Fruit fly (Drosophila melanogaster) whole organism, embryonic: ENCODE results near the gene Syt12.
A peak's percentile ranks its signal among the peaks of the same experiment; 100 is the strongest.

Experiments used
- Atf6 ChIP-seq: fragments of 200-800 bp; sonication (Bioruptor generic); IDR thresholded peaks from 2 replicates; pipeline ENCODE4 v1.3.6; 2022; ENCODE audit warnings: missing biosample characterization, missing genetic modification characterization
- B-H2 ChIP-seq: fragments of 200-800 bp; sonication (Bioruptor generic); optimal IDR thresholded peaks from 2 replicates; lab custom pipeline; 2018; ENCODE audit warnings: missing biosample characterization, mild to moderate bottlenecking, missing genetic modification characterization
- C15 ChIP-seq: fragments of 200-800 bp; sonication (Bioruptor generic); IDR thresholded peaks from 3 replicates; pipeline ENCODE4 v1.3.6; 2022; ENCODE audit warnings: missing biosample characterization, missing genetic modification characterization
- CG11093 ChIP-seq: fragments of 200-800 bp; sonication (Bioruptor generic); IDR thresholded peaks from 3 replicates; pipeline ENCODE4 v1.3.6; 2022; ENCODE audit warnings: missing biosample characterization, missing genetic modification characterization
- CG11504 ChIP-seq: fragments of 200-800 bp; sonication (Bioruptor generic); optimal IDR thresholded peaks from 3 replicates; lab custom pipeline; 2019; ENCODE audit warnings: missing biosample characterization, mild to moderate bottlenecking, missing genetic modification characterization, moderate library complexity
- CG12744 ChIP-seq: fragments of 200-800 bp; sonication (Bioruptor generic); optimal IDR thresholded peaks from 2 replicates; lab custom pipeline; 2016; ENCODE audit warnings: missing biosample characterization, missing genetic modification characterization
- CG14441 ChIP-seq: fragments of 200-800 bp; sonication (Bioruptor generic); IDR thresholded peaks from 2 replicates; pipeline ENCODE4 v1.3.6; 2022; ENCODE audit warnings: missing biosample characterization, missing genetic modification characterization
- CG1603 ChIP-seq: fragments of 200-800 bp; sonication (Bioruptor generic); optimal IDR thresholded peaks from 2 replicates; lab custom pipeline; 2019; ENCODE audit warnings: missing biosample characterization, mild to moderate bottlenecking, missing genetic modification characterization, moderate library complexity
- CG18011 ChIP-seq: fragments of 200-800 bp; sonication (Bioruptor generic); optimal IDR thresholded peaks from 2 replicates; lab custom pipeline; 2017; ENCODE audit warnings: missing biosample characterization, missing genetic modification characterization, mild to moderate bottlenecking, moderate library complexity, missing genotype
- CG2120 ChIP-seq: fragments of 200-800 bp; sonication (Bioruptor generic); optimal IDR thresholded peaks from 3 replicates; lab custom pipeline; 2016; ENCODE audit warnings: missing biosample characterization, missing genetic modification characterization
- CG4328 ChIP-seq: fragments of 200-800 bp; sonication (Bioruptor generic); optimal IDR thresholded peaks from 3 replicates; lab custom pipeline; 2017; ENCODE audit warnings: missing biosample characterization, missing genetic modification reagents, missing genetic modification characterization
- CG4707 ChIP-seq: fragments of 200-800 bp; sonication (Bioruptor generic); optimal IDR thresholded peaks from 2 replicates; lab custom pipeline; 2018; ENCODE audit warnings: missing biosample characterization, mild to moderate bottlenecking, missing genetic modification characterization, moderate library complexity
- CG6765 ChIP-seq: fragments of 200-800 bp; sonication (Bioruptor generic); optimal IDR thresholded peaks from 3 replicates; lab custom pipeline; 2017; ENCODE audit warnings: missing biosample characterization, mild to moderate bottlenecking, missing genetic modification characterization
- CG7839 ChIP-seq: fragments of 200-800 bp; sonication (Bioruptor generic); optimal IDR thresholded peaks from 3 replicates; lab custom pipeline; 2018; ENCODE audit warnings: missing biosample characterization, mild to moderate bottlenecking, missing genetic modification characterization, moderate library complexity
- CG8944 ChIP-seq: fragments of 200-800 bp; sonication (Bioruptor generic); optimal IDR thresholded peaks from 3 replicates; lab custom pipeline; 2016; ENCODE audit warnings: missing biosample characterization, missing genetic modification characterization
- CG9437 ChIP-seq: fragments of 200-800 bp; sonication (Bioruptor generic); optimal IDR thresholded peaks from 2 replicates; lab custom pipeline; 2018; ENCODE audit warnings: missing biosample characterization, mild to moderate bottlenecking, missing genetic modification characterization
- CG9932 ChIP-seq: fragments of 200-800 bp; sonication (Bioruptor generic); IDR thresholded peaks from 2 replicates; pipeline ENCODE4 v1.3.6; 2022; ENCODE audit warnings: missing biosample characterization, missing genetic modification characterization
- Dbx ChIP-seq: fragments of 200-800 bp; sonication (Bioruptor generic); IDR thresholded peaks from 3 replicates; pipeline ENCODE4 v1.3.6; 2022; ENCODE audit warnings: missing biosample characterization, missing genetic modification characterization
- Dip3 ChIP-seq: fragments of 200-800 bp; sonication (Bioruptor generic); optimal IDR thresholded peaks from 3 replicates; lab custom pipeline; 2016; ENCODE audit warnings: missing biosample characterization, missing genetic modification characterization
- Doc2 ChIP-seq: fragments of 200-800 bp; sonication (Bioruptor generic); IDR thresholded peaks from 2 replicates; pipeline ENCODE4 v1.3.6; 2022; ENCODE audit warnings: missing biosample characterization, missing genetic modification characterization
- Dref ChIP-seq: fragments of 200-800 bp; sonication (Bioruptor generic); IDR thresholded peaks from 2 replicates; pipeline ENCODE4 v1.3.6; 2022; ENCODE audit warnings: missing biosample characterization, missing genetic modification characterization
- Fer2 ChIP-seq: fragments of 200-800 bp; sonication (Bioruptor generic); optimal IDR thresholded peaks from 2 replicates; lab custom pipeline; 2018; ENCODE audit warnings: missing biosample characterization, mild to moderate bottlenecking, missing genetic modification characterization, moderate library complexity
- GATAe ChIP-seq: fragments of 200-800 bp; sonication (Bioruptor generic); conservative IDR thresholded peaks from 2 replicates; pipeline ENCODE4 v1.3.6; 2022; ENCODE audit warnings: missing biosample characterization, missing genetic modification characterization
- HHEX ChIP-seq: fragments of 200-800 bp; sonication (Bioruptor generic); optimal IDR thresholded peaks from 3 replicates; lab custom pipeline; 2017; ENCODE audit warnings: missing biosample characterization, mild to moderate bottlenecking, missing genetic modification characterization, missing genetic modification reagents
- Hr78 ChIP-seq, 2 experiments: fragments of 200-800 bp in 1 of 2; fragments of >200 bp in 1 of 2; sonication (Bioruptor generic) in 1 of 2; optimal IDR thresholded peaks; 2 replicates each; lab custom pipeline; 2017 to 2019; ENCODE audit warnings: missing biosample characterization in 2 of 2, missing genetic modification characterization in 2 of 2, mild to moderate bottlenecking in 1 of 2, moderate library complexity in 1 of 2
- Jarid2 ChIP-seq: fragments of 200-800 bp; sonication (Bioruptor generic); optimal IDR thresholded peaks from 3 replicates; lab custom pipeline; 2017; ENCODE audit warnings: mild to moderate bottlenecking, missing biosample characterization, missing genetic modification reagents, missing genetic modification characterization
- Mad ChIP-seq: fragments of 200-800 bp; sonication (Bioruptor generic); optimal IDR thresholded peaks from 2 replicates; lab custom pipeline; 2016; ENCODE audit warnings: missing biosample characterization, missing genetic modification characterization
- Mes4 ChIP-seq: fragments of 200-800 bp; sonication (Bioruptor generic); optimal IDR thresholded peaks from 2 replicates; lab custom pipeline; 2016; ENCODE audit warnings: missing biosample characterization, missing genetic modification characterization
- Spps ChIP-seq: fragments of 200-800 bp; sonication (Bioruptor generic); optimal IDR thresholded peaks from 2 replicates; lab custom pipeline; 2018; ENCODE audit warnings: missing biosample characterization, mild to moderate bottlenecking, missing genetic modification characterization
- TFAM ChIP-seq: fragments of 200-800 bp; sonication (Bioruptor generic); optimal IDR thresholded peaks from 2 replicates; lab custom pipeline; 2017; ENCODE audit warnings: missing biosample characterization, missing genetic modification characterization, inconsistent platforms
- bab2 ChIP-seq: fragments of 200-800 bp; sonication (Bioruptor generic); optimal IDR thresholded peaks from 2 replicates; lab custom pipeline; 2016; ENCODE audit warnings: missing biosample characterization, missing genetic modification characterization
- bbx ChIP-seq: fragments of 200-800 bp; sonication (Bioruptor generic); IDR thresholded peaks from 2 replicates; pipeline ENCODE4 v1.3.6; 2022; ENCODE audit warnings: missing biosample characterization, missing genetic modification characterization; ENCODE audit not compliant: partially characterized antibody
- br ChIP-seq: fragments of >200 bp; optimal IDR thresholded peaks from 2 replicates; lab custom pipeline; 2017
- bsh ChIP-seq, 2 experiments: fragments of 200-800 bp; sonication (Bioruptor generic); optimal IDR thresholded peaks; 2 replicates each; lab custom pipeline; 2017 to 2018; ENCODE audit warnings: mild to moderate bottlenecking in 2 of 2, missing biosample characterization in 2 of 2, missing genetic modification characterization in 2 of 2, moderate library complexity in 1 of 2
- chif ChIP-seq, 2 experiments: fragments of 200-800 bp; sonication (Bioruptor generic); optimal IDR thresholded peaks; 3 replicates each; lab custom pipeline; 2016; ENCODE audit warnings: missing biosample characterization in 2 of 2, missing genetic modification characterization in 2 of 2
- dm ChIP-seq: fragments of 200-800 bp; sonication (Bioruptor generic); optimal IDR thresholded peaks from 3 replicates; lab custom pipeline; 2016; ENCODE audit warnings: missing biosample characterization, missing genetic modification characterization
- dmrt99B ChIP-seq: fragments of 200-800 bp; sonication (Bioruptor generic); optimal IDR thresholded peaks from 2 replicates; lab custom pipeline; 2018; ENCODE audit warnings: missing biosample characterization, mild to moderate bottlenecking, missing genetic modification characterization, moderate library complexity
- dysf ChIP-seq: fragments of 200-800 bp; sonication (Bioruptor generic); IDR thresholded peaks from 3 replicates; pipeline ENCODE4 v1.3.6; 2022; ENCODE audit warnings: missing biosample characterization, missing genetic modification characterization
- grau ChIP-seq: fragments of 200-800 bp; optimal IDR thresholded peaks from 3 replicates; lab custom pipeline; 2019; ENCODE audit warnings: missing biosample characterization, mild to moderate bottlenecking, missing genetic modification characterization, moderate library complexity
- hth ChIP-seq: fragments of >200 bp; optimal IDR thresholded peaks from 2 replicates; lab custom pipeline; 2017; ENCODE audit warnings: inconsistent platforms
- inv ChIP-seq: fragments of 200-800 bp; sonication (Bioruptor generic); IDR thresholded peaks from 2 replicates; pipeline ENCODE4 v1.3.6; 2022; ENCODE audit warnings: missing biosample characterization, missing genetic modification characterization; ENCODE audit not compliant: partially characterized antibody
- kni ChIP-seq: fragments of 200-800 bp; sonication (Bioruptor generic); optimal IDR thresholded peaks from 3 replicates; lab custom pipeline; 2017; ENCODE audit warnings: mild to moderate bottlenecking, missing biosample characterization, missing genetic modification reagents, missing genetic modification characterization
- luna ChIP-seq: fragments of 200-800 bp; sonication (Bioruptor generic); optimal IDR thresholded peaks from 2 replicates; lab custom pipeline; 2016; ENCODE audit warnings: missing biosample characterization, missing genetic modification characterization
- otp ChIP-seq: fragments of 200-800 bp; sonication (Bioruptor generic); IDR thresholded peaks from 3 replicates; pipeline ENCODE4, ENCODE4 v1.3.6; 2022; ENCODE audit warnings: missing biosample characterization, missing genetic modification characterization
- p53 ChIP-seq: fragments of 200-800 bp; sonication (Bioruptor generic); optimal IDR thresholded peaks from 2 replicates; lab custom pipeline; 2016; ENCODE audit warnings: missing biosample characterization, missing genetic modification characterization
- run ChIP-seq: fragments of 200-800 bp; sonication (Bioruptor generic); optimal IDR thresholded peaks from 3 replicates; lab custom pipeline; 2018; ENCODE audit warnings: missing biosample characterization, mild to moderate bottlenecking, missing genetic modification characterization
- seq ChIP-seq: fragments of 200-800 bp; sonication (Bioruptor generic); IDR thresholded peaks from 2 replicates; pipeline ENCODE4 v1.3.6; 2022; ENCODE audit warnings: missing biosample characterization, missing genetic modification characterization
- slbo ChIP-seq: fragments of 200-800 bp; sonication (Bioruptor generic); IDR thresholded peaks from 2 replicates; pipeline ENCODE4 v1.3.6; 2022; ENCODE audit warnings: missing biosample characterization, missing genetic modification characterization
- vnd ChIP-seq: fragments of 200-800 bp; sonication (Bioruptor generic); IDR thresholded peaks from 3 replicates; pipeline ENCODE4 v1.3.6; 2022; ENCODE audit warnings: missing biosample characterization, missing genetic modification characterization; ENCODE audit not compliant: partially characterized antibody
- wek ChIP-seq: fragments of 200-800 bp; sonication (Bioruptor generic); optimal IDR thresholded peaks from 3 replicates; lab custom pipeline; 2018; ENCODE audit warnings: missing biosample characterization, mild to moderate bottlenecking, missing genetic modification characterization, moderate library complexity

Gene Syt12

dm6 chrX:13396378-13397099 is 37.5 kb downstream of the Syt12 start, which contains the start of gene Bcat (continued):
- TF ChIP-seq TFAM (GFP tag; lab: Kevin White, UChicago) (no peak), grau (peak; percentile 78), CG4328 (GFP tag; lab: Kevin White, UChicago) (peak; percentile 67), Mad (no peak), Doc2 (GFP tag; lab: Robert Waterston, UW) (no peak), GATAe (peak; percentile 45; the same call in 1 of the 2 replicates), CG2120 (GFP tag; lab: Kevin White, UChicago) (peak; percentile 77), kni (no peak), CG1603 (peak; percentile 4), bbx (GFP tag; lab: Robert Waterston, UW) (no peak), Fer2 (tag; lab: Kevin White, UChicago) (peak; percentile 57), CG4707 (GFP tag; lab: Kevin White, UChicago) (peak; percentile 6), CG9932 (GFP tag; lab: Robert Waterston, UW) (peak; percentile 64), Hr78 (GFP tag; optimal IDR thresholded peaks at IDR 0.05; lab: Kevin White, UChicago) (peak in 1 of 2 experiments; percentile 20), CG11093 (GFP tag; lab: Robert Waterston, UW) (no peak), CG14441 (peak; percentile 57), run (tag; lab: Kevin White, UChicago) (peak; percentile 11), otp (GFP tag; lab: Robert Waterston, UW) (no peak), br (lab: Kevin White, UChicago) (no peak), dmrt99B (tag; lab: Kevin White, UChicago) (peak; percentile 80), CG7839 (tag; lab: Kevin White, UChicago) (peak; percentile 83), CG6765 (GFP tag; lab: Kevin White, UChicago) (peak; percentile 75), HHEX (peak; percentile 63), B-H2 (peak; percentile 4), Dref (GFP tag; lab: Robert Waterston, UW) (no peak), CG8944 (GFP tag; lab: Kevin White, UChicago) (peak; percentile 30), seq (GFP tag; lab: Robert Waterston, UW) (no peak; the same call in 1 of the 2 replicates), C15 (GFP tag; lab: Robert Waterston, UW) (no peak), wek (GFP tag; lab: Kevin White, UChicago) (no peak), bsh (GFP tag; optimal IDR thresholded peaks at IDR 0.05; lab: Kevin White, UChicago) (peak; percentile 9 to 15), dysf (GFP tag; lab: Robert Waterston, UW) (peak; percentile 83), luna (no peak), Atf6 (peak; percentile 57; the same call in 1 of the 2 replicates), CG11504 (tag; lab: Kevin White, UChicago) (peak; percentile 85), inv (GFP tag; lab: Robert Waterston, UW) (no peak), slbo (GFP tag; lab: Robert Waterston, UW) (peak; percentile 71), Mes4 (GFP tag; lab: Kevin White, UChicago) (no peak), Dip3 (GFP tag; lab: Kevin White, UChicago) (peak; percentile 51), Jarid2 (GFP tag; lab: Kevin White, UChicago) (peak; percentile 53), vnd (GFP tag; lab: Robert Waterston, UW) (no peak), hth (lab: Kevin White, UChicago) (no peak), bab2 (GFP tag; lab: Kevin White, UChicago) (peak; percentile 59), p53 (no peak), chif (GFP tag; optimal IDR thresholded peaks at IDR 0.05; lab: Kevin White, UChicago) (peak in 1 of 2 experiments; percentile 25), CG12744 (GFP tag; lab: Kevin White, UChicago) (no peak), Dbx (GFP tag; lab: Robert Waterston, UW) (peak; percentile 39; the same call in 1 of the 3 replicates), CG18011 (peak; percentile 32), Spps (tag; lab: Kevin White, UChicago) (no peak), CG9437 (GFP tag; lab: Kevin White, UChicago) (peak; percentile 86), dm (GFP tag; lab: Kevin White, UChicago) (no peak)
